Fruit fly (Drosophila melanogaster): ENCODE measurements around the gene CG34316.
A peak's percentile ranks its signal among the peaks of the same experiment; 100 is the strongest.

The CG34316 gene

dm6 chr3R:15242186-15243045, 12.0 kb downstream of the CG34316 start, which contains the start of the genes tefu and Hsc70-4 (continued):
- TF ChIP-seq sr (GFP tag; IDR thresholded peaks at IDR 0.05): no peak; the same call in 2 of the 3 replicates
- peak; percentile 26; the same call in 1 of the 2 replicates for TF ChIP-seq unc-4 (GFP tag; IDR thresholded peaks at IDR 0.05; ENCODE audit: partially characterized antibody)
- no peak for TF ChIP-seq CG10431 (GFP tag; optimal IDR thresholded peaks at IDR 0.05)
- peak; percentile 56 for TF ChIP-seq PHDP (tag; optimal IDR thresholded peaks at IDR 0.05)
- TF ChIP-seq Nf-YC (tag; optimal IDR thresholded peaks at IDR 0.05): peak; percentile 30
- peak; percentile 85 for TF ChIP-seq onecut (GFP tag; IDR thresholded peaks at IDR 0.05)
- TF ChIP-seq CG4820 (GFP tag; optimal IDR thresholded peaks at IDR 0.05): peak; percentile 72
- no peak for TF ChIP-seq CG16813 (GFP tag; IDR thresholded peaks at IDR 0.05; ENCODE audit: partially characterized antibody)
- TF ChIP-seq row (GFP tag; IDR thresholded peaks at IDR 0.05): peak; percentile 93
- TF ChIP-seq abd-A (tag; optimal IDR thresholded peaks at IDR 0.05): no peak
- TF ChIP-seq luna (GFP tag; optimal IDR thresholded peaks at IDR 0.05): peak; percentile 47
- no peak for TF ChIP-seq sc (optimal IDR thresholded peaks at IDR 0.05)
- peak; percentile 2 for TF ChIP-seq sc (GFP tag; optimal IDR thresholded peaks at IDR 0.05)
- peak; percentile 14 to 93 for TF ChIP-seq tll (GFP tag; optimal IDR thresholded peaks at IDR 0.05)
- peak; percentile 70; the same call in 1 of the 2 replicates for TF ChIP-seq danr (GFP tag; IDR thresholded peaks at IDR 0.05)
- TF ChIP-seq Neu2 (GFP tag; optimal IDR thresholded peaks at IDR 0.05; ENCODE audit: borderline replicate concordance): no peak
- TF ChIP-seq CG6765 (GFP tag; optimal IDR thresholded peaks at IDR 0.05): no peak
- no peak for TF ChIP-seq hth (optimal IDR thresholded peaks at IDR 0.05)
- peak; percentile 62 for TF ChIP-seq slp2 (GFP tag; optimal IDR thresholded peaks at IDR 0.05)
- peak; percentile 83 for TF ChIP-seq pfk (GFP tag; optimal IDR thresholded peaks at IDR 0.05)
- TF ChIP-seq cwo (GFP tag; optimal IDR thresholded peaks at IDR 0.05): no peak
- TF ChIP-seq CG17361 (GFP tag; IDR thresholded peaks at IDR 0.05): peak; percentile 91
- TF ChIP-seq sna (GFP tag; IDR thresholded peaks at IDR 0.05; ENCODE audit: partially characterized antibody): no peak
- peak; percentile 98 for TF ChIP-seq Ets65A (GFP tag)
- TF ChIP-seq C15 (GFP tag; IDR thresholded peaks at IDR 0.05): peak; percentile 55; the same call in 1 of the 3 replicates
- TF ChIP-seq al (GFP tag; IDR thresholded peaks at IDR 0.05): peak; percentile 82
- no peak for TF ChIP-seq CG11695 (GFP tag; IDR thresholded peaks at IDR 0.05)
- TF ChIP-seq D19A (tag; optimal IDR thresholded peaks at IDR 0.05): no peak
- no peak for TF ChIP-seq CG4282 (GFP tag; optimal IDR thresholded peaks at IDR 0.05)
- peak; percentile 70 for TF ChIP-seq NfI (GFP tag; optimal IDR thresholded peaks at IDR 0.05)
- peak; percentile 75; the same call in 2 of the 3 replicates for TF ChIP-seq CG3726 (GFP tag; IDR thresholded peaks at IDR 0.05)
- peak; percentile 62 for TF ChIP-seq Fer3 (tag; optimal IDR thresholded peaks at IDR 0.05)
- TF ChIP-seq br (optimal IDR thresholded peaks at IDR 0.05): no peak
- 0 out of 3 replicates have a peak, but pooled peaks have one; percentile 6 for TF ChIP-seq CG7963 (GFP tag; IDR thresholded peaks at IDR 0.05; ENCODE audit: partially characterized antibody)
- TF ChIP-seq Dref (GFP tag; IDR thresholded peaks at IDR 0.05): peak; percentile 51
- TF ChIP-seq NC2α (GFP tag; optimal IDR thresholded peaks at IDR 0.05): peak; percentile 76
- no peak; the same call in 1 of the 2 replicates for TF ChIP-seq Adf1 (GFP tag; IDR thresholded peaks at IDR 0.05)
- peak; percentile 53 for TF ChIP-seq CG3163 (GFP tag; optimal IDR thresholded peaks at IDR 0.05)
- no peak for TF ChIP-seq CG14860 (GFP tag; IDR thresholded peaks at IDR 0.05; ENCODE audit: partially characterized antibody)
- TF ChIP-seq vnd (GFP tag; IDR thresholded peaks at IDR 0.05; ENCODE audit: partially characterized antibody): no peak
- TF ChIP-seq Camta (GFP tag; optimal IDR thresholded peaks at IDR 0.05): peak; percentile 61
- no peak for TF ChIP-seq bigmax (GFP tag; optimal IDR thresholded peaks at IDR 0.05)
- peak; percentile 86 for TF ChIP-seq sens (GFP tag)
- peak; percentile 38 for TF ChIP-seq CG4617 (GFP tag; optimal IDR thresholded peaks at IDR 0.05; ENCODE audit: borderline replicate concordance)
- peak; percentile 58 for TF ChIP-seq CG17328 (GFP tag; IDR thresholded peaks at IDR 0.05)
- TF ChIP-seq CG14014 (GFP tag; IDR thresholded peaks at IDR 0.05): peak; percentile 61; the same call in 1 of the 2 replicates
- no peak for TF ChIP-seq yki (optimal IDR thresholded peaks at IDR 0.05)
- TF ChIP-seq CG7745 (tag; optimal IDR thresholded peaks at IDR 0.05): peak; percentile 41
- TF ChIP-seq CG1603 (tag; optimal IDR thresholded peaks at IDR 0.05): peak; percentile 80

Data from whole organism, embryonic.